Worm (Caenorhabditis elegans): ENCODE data around the gene mrps-35.

The mrps-35 gene

DNA sequence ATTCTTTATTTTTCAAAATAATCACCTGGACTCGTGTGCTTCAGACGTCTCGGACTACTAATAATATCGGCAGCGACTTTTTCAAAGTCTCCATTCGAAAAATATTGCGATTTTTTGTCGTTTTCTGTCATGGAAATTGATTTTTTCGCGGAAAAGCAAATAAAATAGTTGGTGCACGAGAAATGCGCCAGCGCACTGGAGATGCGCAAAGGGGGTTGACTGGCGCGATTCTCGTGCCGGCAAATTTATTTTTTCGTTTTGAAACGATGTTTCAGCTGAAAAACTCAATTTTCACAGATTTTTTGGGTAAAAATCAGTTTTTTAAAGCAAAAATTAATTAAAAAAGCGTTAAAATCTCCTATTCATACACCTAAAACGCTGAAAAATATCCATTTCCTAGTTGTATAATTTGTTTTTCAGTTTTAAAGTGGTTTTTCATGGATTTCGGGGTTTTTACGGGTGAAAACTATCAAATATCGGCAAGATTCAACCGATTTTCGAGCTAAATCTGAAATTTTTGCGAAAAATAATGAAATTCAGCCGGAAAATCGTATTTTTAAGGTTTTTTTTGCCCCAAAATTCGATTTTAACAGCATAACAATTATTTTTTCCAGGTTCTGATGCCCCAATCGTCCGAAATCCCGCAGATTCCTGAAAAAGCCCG lies 9.3 kb downstream of the mrps-35 start, which contains the start of the genes reps-1 and Y39B6A.37:
Gene reps-1, minus strand, starts transcription at position 263 of the 664 bp plus-strand sequence.
Gene Y39B6A.37, plus strand, starts transcription at position 614 of the 664 bp plus-strand sequence.
- TF ChIP-seq F13C5.2 (tag; optimal IDR thresholded peaks at IDR 0.05) (peak; percentile 34), tra-4 (tag; optimal IDR thresholded peaks at IDR 0.05) (no peak), ceh-36 (tag; optimal IDR thresholded peaks at IDR 0.05) (no peak), ama-1 (optimal IDR thresholded peaks at IDR 0.05) (no peak), hmbx-1 (tag; optimal IDR thresholded peaks at IDR 0.05) (no peak), pes-1 (GFP tag; IDR thresholded peaks at IDR 0.05) (peak; percentile 43; the same call in 1 of the 2 replicates)

DNA sequence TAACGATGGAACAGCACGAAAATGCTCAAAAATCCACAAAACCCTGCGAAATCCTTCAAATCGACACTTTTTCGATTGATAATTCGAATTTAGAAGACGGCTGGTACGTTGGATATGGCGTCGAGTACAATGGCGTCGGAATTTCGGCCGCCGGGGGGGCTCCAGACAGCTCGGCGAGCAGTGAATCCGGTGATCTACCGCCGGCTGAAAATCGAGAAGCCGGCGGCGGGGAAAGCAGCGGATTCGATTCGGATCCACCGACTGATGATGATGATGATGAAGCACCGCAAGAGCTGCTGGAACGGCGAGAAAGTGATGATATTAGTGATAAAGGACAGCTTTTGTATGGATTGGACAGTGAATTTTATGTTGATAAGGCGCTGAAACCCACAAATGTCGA lies 9.9 kb downstream of the mrps-35 start:
- no peak for TF ChIP-seq hnd-1 (tag; optimal IDR thresholded peaks at IDR 0.05)
- no peak for TF ChIP-seq ceh-36 (tag; optimal IDR thresholded peaks at IDR 0.05)
- TF ChIP-seq tbx-11 (GFP tag; IDR thresholded peaks at IDR 0.05), result no peak
- TF ChIP-seq ama-1 (optimal IDR thresholded peaks at IDR 0.05), result no peak
- TF ChIP-seq ceh-13 (GFP tag; optimal IDR thresholded peaks at IDR 0.05), result no peak
- TF ChIP-seq tbx-37 (GFP tag; conservative IDR thresholded peaks at IDR 0.05), result no peak
- no peak for TF ChIP-seq tra-4 (tag; optimal IDR thresholded peaks at IDR 0.05)
- no peak for TF ChIP-seq hmbx-1 (tag; optimal IDR thresholded peaks at IDR 0.05)
- TF ChIP-seq scrt-1 (GFP tag; IDR thresholded peaks at IDR 0.05), result no peak
- no peak for TF ChIP-seq aly-1 (tag; optimal IDR thresholded peaks at IDR 0.05)
- TF ChIP-seq F13C5.2 (tag; optimal IDR thresholded peaks at IDR 0.05), result no peak
- TF ChIP-seq ets-7 (tag; optimal IDR thresholded peaks at IDR 0.05), result no peak
- TF ChIP-seq B0310.2 (tag; optimal IDR thresholded peaks at IDR 0.05), result no peak
- TF ChIP-seq hmg-4 (GFP tag; optimal IDR thresholded peaks at IDR 0.05), result no peak
- TF ChIP-seq flt-1 (GFP tag; IDR thresholded peaks at IDR 0.05), result no peak
- no peak for TF ChIP-seq sea-1 (GFP tag; conservative IDR thresholded peaks at IDR 0.05)
- no peak for TF ChIP-seq pes-1 (GFP tag; IDR thresholded peaks at IDR 0.05)

DNA sequence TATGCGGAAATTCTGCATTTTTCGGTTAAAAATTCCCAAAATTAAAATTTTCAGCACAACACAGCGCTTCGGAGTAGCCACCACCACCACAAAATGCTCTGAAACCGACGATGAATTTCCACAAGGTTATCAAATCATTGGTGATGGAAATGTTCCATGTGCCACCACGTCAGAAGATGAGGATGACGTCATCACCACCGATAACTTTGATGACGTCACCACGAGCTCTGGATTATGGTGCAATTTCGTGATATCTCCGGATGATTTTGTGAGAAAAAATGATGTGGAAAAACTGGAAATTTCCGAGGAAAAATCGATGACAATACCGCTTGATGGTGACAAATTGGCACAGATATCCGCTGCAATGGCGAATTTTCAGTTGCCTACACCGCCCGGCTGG lies 11.9 kb downstream of the mrps-35 start:
- TF ChIP-seq B0310.2 (tag; optimal IDR thresholded peaks at IDR 0.05) (no peak), tra-4 (tag; optimal IDR thresholded peaks at IDR 0.05) (no peak), tbx-11 (GFP tag; IDR thresholded peaks at IDR 0.05) (no peak), aly-1 (tag; optimal IDR thresholded peaks at IDR 0.05) (no peak), ama-1 (optimal IDR thresholded peaks at IDR 0.05) (no peak), ceh-13 (GFP tag; optimal IDR thresholded peaks at IDR 0.05) (no peak), pes-1 (GFP tag; IDR thresholded peaks at IDR 0.05) (no peak), sea-1 (GFP tag; conservative IDR thresholded peaks at IDR 0.05) (no peak), flt-1 (GFP tag; IDR thresholded peaks at IDR 0.05) (no peak), ets-7 (tag; optimal IDR thresholded peaks at IDR 0.05) (no peak), F13C5.2 (tag; optimal IDR thresholded peaks at IDR 0.05) (no peak), hmg-4 (GFP tag; optimal IDR thresholded peaks at IDR 0.05) (no peak), hmbx-1 (tag; optimal IDR thresholded peaks at IDR 0.05) (no peak), tbx-37 (GFP tag; conservative IDR thresholded peaks at IDR 0.05) (no peak), ceh-36 (tag; optimal IDR thresholded peaks at IDR 0.05) (no peak), scrt-1 (GFP tag; IDR thresholded peaks at IDR 0.05) (no peak), hnd-1 (tag; optimal IDR thresholded peaks at IDR 0.05) (no peak)

DNA sequence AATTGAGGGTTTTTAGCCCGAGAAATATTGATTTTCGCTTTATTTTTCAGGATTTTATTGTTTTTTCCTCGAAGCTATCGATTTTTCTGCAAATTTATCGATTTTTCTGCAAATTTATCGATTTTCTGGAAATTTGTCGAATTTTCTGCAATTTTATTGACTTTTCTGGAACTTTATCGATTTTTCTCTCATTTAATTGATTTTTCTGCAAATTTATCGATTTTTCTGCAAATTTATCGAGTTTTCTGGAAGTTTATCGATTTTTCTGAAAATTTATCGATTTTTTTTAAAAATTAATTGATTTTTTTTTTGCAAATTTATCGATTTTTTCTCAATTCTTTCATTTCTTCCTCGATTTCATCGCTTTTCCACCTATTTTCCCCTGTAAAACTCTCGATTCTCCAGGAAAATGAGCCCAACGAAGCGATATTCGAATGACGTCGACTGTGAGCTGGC lies 12.5 kb downstream of the mrps-35 start, which contains the start of gene gtf-2F2:
Gene gtf-2F2, plus strand, starts transcription at position 406 of the 456 bp plus-strand sequence.
- TF ChIP-seq ets-7 (tag; optimal IDR thresholded peaks at IDR 0.05) (no peak), tra-4 (tag; optimal IDR thresholded peaks at IDR 0.05) (no peak), hmg-4 (GFP tag; optimal IDR thresholded peaks at IDR 0.05) (no peak), tbx-37 (GFP tag; conservative IDR thresholded peaks at IDR 0.05) (no peak), B0310.2 (tag; optimal IDR thresholded peaks at IDR 0.05) (no peak), ama-1 (optimal IDR thresholded peaks at IDR 0.05) (no peak), F13C5.2 (tag; optimal IDR thresholded peaks at IDR 0.05) (no peak), pes-1 (GFP tag; IDR thresholded peaks at IDR 0.05) (no peak), tbx-11 (GFP tag; IDR thresholded peaks at IDR 0.05) (no peak), hnd-1 (tag; optimal IDR thresholded peaks at IDR 0.05) (no peak), ceh-13 (GFP tag; optimal IDR thresholded peaks at IDR 0.05) (no peak), ceh-36 (tag; optimal IDR thresholded peaks at IDR 0.05) (no peak), hmbx-1 (tag; optimal IDR thresholded peaks at IDR 0.05) (no peak)

DNA sequence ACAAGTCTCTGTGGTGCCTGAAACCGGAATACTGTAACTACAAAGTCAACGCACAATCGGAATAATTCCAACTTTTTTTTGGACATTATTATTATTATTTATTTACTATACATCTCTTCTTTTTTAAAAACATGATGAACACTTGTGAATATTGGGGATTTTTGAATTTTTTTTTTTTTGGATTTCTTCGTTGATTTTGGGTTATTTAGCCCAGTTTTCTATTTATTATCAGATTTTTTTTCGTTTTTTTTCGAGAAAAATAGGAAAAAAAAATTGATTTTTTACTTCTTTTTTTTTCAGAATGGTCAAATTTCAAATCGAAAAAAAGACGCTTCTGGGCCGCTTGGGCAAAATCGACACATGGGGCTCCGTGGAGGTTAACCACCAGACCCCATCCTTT lies 16.9 kb downstream of the mrps-35 start, which contains the start of gene tgt-2:
Gene tgt-2, plus strand, starts transcription at position 301 of the 400 bp plus-strand sequence.
- TF ChIP-seq hmbx-1 (tag; optimal IDR thresholded peaks at IDR 0.05) (no peak), aly-1 (tag; optimal IDR thresholded peaks at IDR 0.05) (no peak), hmg-4 (GFP tag; optimal IDR thresholded peaks at IDR 0.05) (no peak), pes-1 (GFP tag; IDR thresholded peaks at IDR 0.05) (no peak), ets-7 (tag; optimal IDR thresholded peaks at IDR 0.05) (no peak), scrt-1 (GFP tag; IDR thresholded peaks at IDR 0.05) (no peak), ceh-36 (tag; optimal IDR thresholded peaks at IDR 0.05) (no peak), ceh-13 (GFP tag; optimal IDR thresholded peaks at IDR 0.05) (no peak), hnd-1 (tag; optimal IDR thresholded peaks at IDR 0.05) (no peak), tbx-11 (GFP tag; IDR thresholded peaks at IDR 0.05) (no peak), flt-1 (GFP tag; IDR thresholded peaks at IDR 0.05) (no peak)

DNA sequence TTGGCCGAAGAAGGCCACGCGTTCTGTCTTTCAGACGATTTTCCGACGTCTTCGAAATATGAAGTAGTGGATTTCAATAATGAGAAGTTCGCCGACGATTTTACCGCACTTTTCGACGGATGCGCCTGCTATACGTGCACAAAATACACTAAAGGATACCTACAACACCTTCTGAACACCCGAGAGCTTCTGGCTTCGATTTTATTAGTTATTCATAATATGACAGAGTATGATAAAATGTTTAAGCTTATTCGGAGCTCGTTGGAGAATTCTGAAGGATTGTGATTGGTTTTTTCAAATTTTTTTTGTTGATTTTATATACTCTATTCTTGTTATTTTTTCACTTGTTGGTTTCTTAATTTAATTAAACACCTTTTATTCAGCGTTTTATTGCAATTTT lies 19.4 kb downstream of the mrps-35 start:
- TF ChIP-seq ceh-13 (GFP tag; optimal IDR thresholded peaks at IDR 0.05) (no peak), sea-1 (GFP tag; conservative IDR thresholded peaks at IDR 0.05) (no peak), tbx-37 (GFP tag; conservative IDR thresholded peaks at IDR 0.05) (no peak), F13C5.2 (tag; optimal IDR thresholded peaks at IDR 0.05) (no peak), aly-1 (tag; optimal IDR thresholded peaks at IDR 0.05) (no peak), ets-7 (tag; optimal IDR thresholded peaks at IDR 0.05) (no peak), scrt-1 (GFP tag; IDR thresholded peaks at IDR 0.05) (no peak)

DNA sequence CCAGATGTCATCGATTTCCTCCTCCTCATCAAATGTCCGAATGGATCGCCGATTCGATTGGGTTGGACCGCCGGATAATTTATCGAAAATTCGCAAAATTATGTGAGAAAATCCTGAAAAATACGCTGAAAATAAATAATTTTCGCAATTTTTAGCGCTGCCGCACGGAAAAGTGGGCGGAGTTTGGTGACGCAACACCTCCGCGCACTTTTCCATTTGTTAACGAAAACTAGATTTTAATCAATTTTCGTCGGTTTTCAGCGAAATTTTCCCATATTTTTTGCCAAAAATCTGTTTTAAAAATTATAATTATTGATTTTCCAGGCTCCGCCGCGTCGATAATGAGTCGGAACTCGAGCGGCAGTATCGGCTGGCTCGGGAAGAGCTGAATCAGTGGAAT lies 19.9 kb downstream of the mrps-35 start, which contains the start of gene Y39B6A.34:
Gene Y39B6A.34, plus strand, starts transcription at position 3 of the 400 bp plus-strand sequence.
- no peak for TF ChIP-seq hmg-4 (GFP tag; optimal IDR thresholded peaks at IDR 0.05)
- no peak for TF ChIP-seq aly-1 (tag; optimal IDR thresholded peaks at IDR 0.05)
- TF ChIP-seq ets-7 (tag; optimal IDR thresholded peaks at IDR 0.05), result no peak
- TF ChIP-seq pes-1 (GFP tag; IDR thresholded peaks at IDR 0.05), result peak; percentile 59; the same call in 1 of the 2 replicates
